Fruit fly (Drosophila melanogaster) whole organism, embryonic: Measurements from ENCODE around the gene CG5160.
A peak's percentile ranks its signal among the peaks of the same experiment; 100 is the strongest.

Experiments used
- ATbp ChIP-seq: fragments of 200-800 bp; sonication (Bioruptor generic); optimal IDR thresholded peaks from 2 replicates; lab custom pipeline; 2017; ENCODE audit warnings: missing biosample characterization, mild to moderate bottlenecking, missing genetic modification characterization, missing genetic modification reagents
- CG10654 ChIP-seq: fragments of 200-800 bp; sonication (Bioruptor generic); optimal IDR thresholded peaks from 2 replicates; lab custom pipeline; 2016; ENCODE audit warnings: missing biosample characterization, missing genetic modification characterization
- CG11085 ChIP-seq: fragments of 200-800 bp; sonication (Bioruptor generic); IDR thresholded peaks from 2 replicates; pipeline ENCODE4 v1.3.6; 2022; ENCODE audit warnings: missing biosample characterization, missing genetic modification characterization
- CG11093 ChIP-seq: fragments of 200-800 bp; sonication (Bioruptor generic); IDR thresholded peaks from 3 replicates; pipeline ENCODE4 v1.3.6; 2022; ENCODE audit warnings: missing biosample characterization, missing genetic modification characterization
- CG11398 ChIP-seq: fragments of 200-800 bp; sonication (Bioruptor generic); optimal IDR thresholded peaks from 2 replicates; lab custom pipeline; 2016; ENCODE audit warnings: missing biosample characterization, missing genetic modification characterization
- CG11560 ChIP-seq: fragments of 200-800 bp; sonication (Bioruptor generic); IDR thresholded peaks from 3 replicates; pipeline ENCODE4 v1.3.6; 2022; ENCODE audit warnings: missing biosample characterization, missing genetic modification characterization
- CG12104 ChIP-seq: fragments of 200-800 bp; sonication (Bioruptor generic); optimal IDR thresholded peaks from 3 replicates; lab custom pipeline; 2016; ENCODE audit warnings: missing biosample characterization, missing genetic modification characterization
- CG14441 ChIP-seq: fragments of 200-800 bp; sonication (Bioruptor generic); IDR thresholded peaks from 2 replicates; pipeline ENCODE4 v1.3.6; 2022; ENCODE audit warnings: missing biosample characterization, missing genetic modification characterization
- CG17568 ChIP-seq: fragments of 200-800 bp; sonication (Bioruptor generic); optimal IDR thresholded peaks from 2 replicates; lab custom pipeline; 2018; ENCODE audit warnings: missing biosample characterization, mild to moderate bottlenecking, missing genetic modification characterization, moderate library complexity
- CG2129 ChIP-seq: fragments of 200-800 bp; sonication (Bioruptor generic); IDR thresholded peaks from 2 replicates; pipeline ENCODE4 v1.3.6; 2022; ENCODE audit warnings: missing biosample characterization, missing genetic modification characterization; ENCODE audit not compliant: partially characterized antibody
- CG30020 ChIP-seq: fragments of 200-800 bp; optimal IDR thresholded peaks from 2 replicates; lab custom pipeline; 2019; ENCODE audit warnings: missing biosample characterization, mild to moderate bottlenecking, missing genetic modification characterization, moderate library complexity
- CG31441 ChIP-seq: fragments of 200-800 bp; sonication (Bioruptor generic); IDR thresholded peaks from 2 replicates; pipeline ENCODE4 v1.3.6; 2022; ENCODE audit warnings: missing biosample characterization, missing genetic modification characterization
- CG34422 ChIP-seq: fragments of 200-800 bp; sonication (Bioruptor generic); IDR thresholded peaks from 3 replicates; pipeline ENCODE4 v1.3.6; 2022; ENCODE audit warnings: missing biosample characterization, missing genetic modification characterization
- CG42726 ChIP-seq: fragments of 200-800 bp; sonication (Bioruptor generic); IDR thresholded peaks from 2 replicates; pipeline ENCODE4 v1.3.6; 2022; ENCODE audit warnings: missing biosample characterization, missing genetic modification characterization; ENCODE audit not compliant: partially characterized antibody
- CG4282 ChIP-seq: fragments of 200-800 bp; sonication (Bioruptor generic); optimal IDR thresholded peaks from 2 replicates; lab custom pipeline; 2016; ENCODE audit warnings: missing biosample characterization, missing genetic modification characterization
- CG4424 ChIP-seq: fragments of 200-800 bp; sonication (Bioruptor generic); optimal IDR thresholded peaks from 3 replicates; lab custom pipeline; 2016; ENCODE audit warnings: missing biosample characterization, missing genetic modification characterization
- CG7357 ChIP-seq: fragments of 200-800 bp; sonication (Bioruptor generic); IDR thresholded peaks from 3 replicates; pipeline ENCODE4 v1.3.6; 2022; ENCODE audit warnings: missing biosample characterization, missing genetic modification characterization
- CG8359 ChIP-seq: fragments of 200-800 bp; sonication (Bioruptor generic); optimal IDR thresholded peaks from 2 replicates; lab custom pipeline; 2017; ENCODE audit warnings: missing biosample characterization, mild to moderate bottlenecking, missing genetic modification characterization, borderline replicate concordance
- Dfd ChIP-seq, 2 experiments: fragments of >200 bp; optimal IDR thresholded peaks; 2 replicates each; lab custom pipeline; 2017; ENCODE audit warnings: missing biosample characterization in 2 of 2, missing genetic modification characterization in 2 of 2
- Doc2 ChIP-seq: fragments of 200-800 bp; sonication (Bioruptor generic); IDR thresholded peaks from 2 replicates; pipeline ENCODE4 v1.3.6; 2022; ENCODE audit warnings: missing biosample characterization, missing genetic modification characterization
- Doc3 ChIP-seq: fragments of 200-800 bp; sonication (Bioruptor generic); IDR thresholded peaks from 3 replicates; pipeline ENCODE4 v1.3.6; 2022; ENCODE audit warnings: missing biosample characterization, missing genetic modification characterization; ENCODE audit not compliant: partially characterized antibody
- Dp ChIP-seq: fragments of 200-800 bp; sonication (Bioruptor generic); optimal IDR thresholded peaks from 2 replicates; lab custom pipeline; 2018; ENCODE audit warnings: missing biosample characterization, mild to moderate bottlenecking, missing genetic modification characterization, moderate library complexity
- Eip74EF ChIP-seq, 2 experiments: fragments of 200-800 bp in 1 of 2; fragments of >200 bp in 1 of 2; sonication (Bioruptor generic) in 1 of 2; optimal IDR thresholded peaks; 2 replicates each; lab custom pipeline; 2017 to 2019; ENCODE audit warnings: missing biosample characterization in 2 of 2, missing genetic modification characterization in 2 of 2, mild to moderate bottlenecking in 1 of 2, moderate library complexity in 1 of 2
- Fer1 ChIP-seq: fragments of 200-800 bp; sonication (Bioruptor generic); optimal IDR thresholded peaks from 2 replicates; lab custom pipeline; 2017; ENCODE audit warnings: missing biosample characterization, mild to moderate bottlenecking, missing genetic modification characterization
- H2.0 ChIP-seq: fragments of 200-800 bp; sonication (Bioruptor generic); IDR thresholded peaks from 2 replicates; pipeline ENCODE4 v1.3.6; 2022; ENCODE audit warnings: missing biosample characterization, missing genetic modification characterization
- HLH54F ChIP-seq: fragments of 200-800 bp; sonication (Bioruptor generic); optimal IDR thresholded peaks from 3 replicates; lab custom pipeline; 2016; ENCODE audit warnings: missing biosample characterization, missing genetic modification characterization
- HmgZ ChIP-seq: fragments of 200-800 bp; sonication (Bioruptor generic); optimal IDR thresholded peaks from 2 replicates; lab custom pipeline; 2018; ENCODE audit warnings: missing biosample characterization, mild to moderate bottlenecking, missing genetic modification characterization
- Mad ChIP-seq: fragments of 200-800 bp; sonication (Bioruptor generic); optimal IDR thresholded peaks from 2 replicates; lab custom pipeline; 2016; ENCODE audit warnings: missing biosample characterization, missing genetic modification characterization
- Nf-YB ChIP-seq: fragments of 200-800 bp; sonication (Bioruptor generic); optimal IDR thresholded peaks from 3 replicates; lab custom pipeline; 2019; ENCODE audit warnings: missing biosample characterization, mild to moderate bottlenecking, missing genetic modification characterization, moderate library complexity
- Nf-YC ChIP-seq: fragments of 200-800 bp; optimal IDR thresholded peaks from 3 replicates; lab custom pipeline; 2019; ENCODE audit warnings: missing biosample characterization, mild to moderate bottlenecking, missing genetic modification characterization, moderate library complexity
- Oli ChIP-seq: fragments of 200-800 bp; sonication (Bioruptor generic); optimal IDR thresholded peaks from 2 replicates; lab custom pipeline; 2018; ENCODE audit warnings: missing biosample characterization, mild to moderate bottlenecking, missing genetic modification characterization, moderate library complexity
- PHDP ChIP-seq: fragments of 200-800 bp; sonication (Bioruptor generic); optimal IDR thresholded peaks from 3 replicates; lab custom pipeline; 2018; ENCODE audit warnings: missing biosample characterization, mild to moderate bottlenecking, missing genetic modification characterization, moderate library complexity
- Rfx ChIP-seq: fragments of 200-800 bp; sonication (Bioruptor generic); IDR thresholded peaks from 2 replicates; pipeline ENCODE4 v1.3.6; 2022; ENCODE audit warnings: missing biosample characterization, missing genetic modification characterization
- Side ChIP-seq: fragments of 200-800 bp; sonication (Bioruptor generic); optimal IDR thresholded peaks from 2 replicates; lab custom pipeline; 2016; ENCODE audit warnings: missing biosample characterization, missing genetic modification characterization
- Sox100B ChIP-seq: fragments of 200-800 bp; sonication (Bioruptor generic); optimal IDR thresholded peaks from 3 replicates; lab custom pipeline; 2018; ENCODE audit warnings: missing biosample characterization, mild to moderate bottlenecking, missing genetic modification characterization
- Tbp ChIP-seq: fragments of >200 bp; optimal IDR thresholded peaks from 2 replicates; lab custom pipeline; 2018; ENCODE audit warnings: missing biosample characterization, missing genetic modification characterization
- chm ChIP-seq: fragments of 200-800 bp; sonication (Bioruptor generic); IDR thresholded peaks from 2 replicates; pipeline ENCODE4 v1.3.6; 2022; ENCODE audit warnings: missing biosample characterization, missing genetic modification characterization
- crol ChIP-seq: fragments of 200-800 bp; sonication (Bioruptor generic); IDR thresholded peaks from 2 replicates; pipeline ENCODE4 v1.3.6; 2022; ENCODE audit warnings: missing biosample characterization, missing genetic modification characterization
- disco-r ChIP-seq: fragments of 200-800 bp; sonication (Bioruptor generic); optimal IDR thresholded peaks from 2 replicates; lab custom pipeline; 2016; ENCODE audit warnings: missing biosample characterization, missing genetic modification characterization
- fd3F ChIP-seq: fragments of 200-800 bp; sonication (Bioruptor generic); optimal IDR thresholded peaks from 2 replicates; lab custom pipeline; 2018; ENCODE audit warnings: missing biosample characterization, mild to moderate bottlenecking, missing genetic modification characterization, moderate library complexity
- ftz-f1 ChIP-seq: fragments of 200-800 bp; sonication (Bioruptor generic); optimal IDR thresholded peaks from 2 replicates; lab custom pipeline; 2016; ENCODE audit warnings: missing biosample characterization, missing genetic modification characterization
- gem ChIP-seq: fragments of 200-800 bp; sonication (Bioruptor generic); optimal IDR thresholded peaks from 2 replicates; lab custom pipeline; 2019; ENCODE audit warnings: missing biosample characterization, mild to moderate bottlenecking, missing genetic modification characterization, moderate library complexity
- gsb ChIP-seq: fragments of 200-800 bp; sonication (Bioruptor generic); IDR thresholded peaks from 2 replicates; pipeline ENCODE4 v1.3.6; 2022; ENCODE audit warnings: missing biosample characterization, missing genetic modification characterization
- jing ChIP-seq: fragments of 200-800 bp; sonication (Bioruptor generic); optimal IDR thresholded peaks from 2 replicates; lab custom pipeline; 2018; ENCODE audit warnings: missing biosample characterization, mild to moderate bottlenecking, missing genetic modification characterization
- lov ChIP-seq, 2 experiments: fragments of 200-800 bp in 1 of 2; fragments of >200 bp in 1 of 2; sonication (Bioruptor generic) in 1 of 2; IDR thresholded peaks in 1 of 2; optimal IDR thresholded peaks in 1 of 2; 2 replicates in 1 of 2; 3 replicates in 1 of 2; pipeline versions ENCODE4 v1.3.6 to Lab custom; 2017 to 2022; ENCODE audit warnings: missing biosample characterization in 1 of 2, missing genetic modification characterization in 1 of 2
- psq ChIP-seq: fragments of 200-800 bp; sonication (Bioruptor generic); optimal IDR thresholded peaks from 2 replicates; lab custom pipeline; 2017; ENCODE audit warnings: missing biosample characterization, missing genetic modification characterization
- salm ChIP-seq: fragments of 200-800 bp; sonication (Bioruptor generic); optimal IDR thresholded peaks from 2 replicates; lab custom pipeline; 2018; ENCODE audit warnings: missing biosample characterization, mild to moderate bottlenecking, missing genetic modification characterization
- sug ChIP-seq: fragments of 200-800 bp; optimal IDR thresholded peaks from 2 replicates; lab custom pipeline; 2019; ENCODE audit warnings: missing biosample characterization, mild to moderate bottlenecking, missing genetic modification characterization, moderate library complexity
- zfh1 ChIP-seq: fragments of 200-800 bp; sonication (Bioruptor generic); IDR thresholded peaks from 3 replicates; pipeline ENCODE4 v1.3.6; 2022; ENCODE audit warnings: missing biosample characterization, missing genetic modification characterization

The CG5160 gene

dm6 chr2L:7433957-7434736 is 35.6 kb upstream of the CG5160 start (continued):
- TF ChIP-seq CG11398 (GFP tag; lab: Kevin White, UChicago) (no peak), psq (GFP tag; lab: Kevin White, UChicago) (no peak), CG4282 (GFP tag; lab: Kevin White, UChicago) (no peak), Doc2 (GFP tag; lab: Robert Waterston, UW) (no peak), CG42726 (GFP tag; lab: Robert Waterston, UW) (no peak), Side (no peak), gsb (GFP tag; lab: Robert Waterston, UW) (peak; percentile 45), CG34422 (GFP tag; lab: Robert Waterston, UW) (peak; percentile 50; the same call in 1 of the 3 replicates), zfh1 (GFP tag; lab: Robert Waterston, UW) (peak; percentile 74; the same call in 2 of the 3 replicates), ATbp (GFP tag; lab: Kevin White, UChicago) (peak; percentile 41), ftz-f1 (GFP tag; lab: Kevin White, UChicago) (no peak), sug (tag; lab: Kevin White, UChicago) (peak; percentile 73), Dp (GFP tag; lab: Kevin White, UChicago) (no peak), jing (GFP tag; lab: Kevin White, UChicago) (no peak), HLH54F (GFP tag; lab: Kevin White, UChicago) (peak; percentile 62), CG4424 (GFP tag; lab: Kevin White, UChicago) (no peak), gem (tag; lab: Kevin White, UChicago) (peak; percentile 89), CG11093 (0 out of 3 replicates have a peak, but pooled peaks have one; percentile 46), CG14441 (GFP tag; lab: Robert Waterston, UW) (peak; percentile 75), CG30020 (tag; lab: Kevin White, UChicago) (no peak), Dfd (GFP tag; optimal IDR thresholded peaks at IDR 0.05; lab: Kevin White, UChicago) (no peak), H2.0 (peak; percentile 85), Mad (peak; percentile 23), CG11560 (tag; lab: Robert Waterston, UW) (peak; percentile 56; the same call in 2 of the 3 replicates), chm (peak; percentile 73; the same call in 1 of the 2 replicates), PHDP (peak; percentile 88), CG7357 (GFP tag; lab: Robert Waterston, UW) (no peak), CG11085 (peak; percentile 63), Rfx (GFP tag; lab: Robert Waterston, UW) (peak; percentile 95), CG12104 (GFP tag; lab: Kevin White, UChicago) (no peak), Eip74EF (GFP tag; optimal IDR thresholded peaks at IDR 0.05; lab: Kevin White, UChicago) (peak in 1 of 2 experiments; percentile 61), Nf-YB (GFP tag; lab: Kevin White, UChicago) (peak; percentile 37), fd3F (GFP tag; lab: Kevin White, UChicago) (peak; percentile 76), Doc3 (GFP tag; lab: Robert Waterston, UW) (no peak), Nf-YC (tag; lab: Kevin White, UChicago) (no peak), CG8359 (GFP tag; lab: Kevin White, UChicago) (no peak), CG2129 (no peak), CG31441 (peak; percentile 52), CG10654 (no peak), lov (optimal IDR thresholded peaks at IDR 0.05; lab: Kevin White, UChicago) (no peak), lov (GFP tag; IDR thresholded peaks at IDR 0.05; lab: Robert Waterston, UW) (no peak), CG17568 (GFP tag; lab: Kevin White, UChicago) (peak; percentile 56), Oli (tag; lab: Kevin White, UChicago) (peak; percentile 77), Sox100B (GFP tag; lab: Kevin White, UChicago) (peak; percentile 71), HmgZ (tag; lab: Kevin White, UChicago) (peak; percentile 83), salm (peak; percentile 28), Tbp (GFP tag; lab: Kevin White, UChicago) (no peak), crol (GFP tag; lab: Robert Waterston, UW) (no peak), Fer1 (GFP tag; lab: Kevin White, UChicago) (peak; percentile 72), disco-r (no peak)
